Worm (Caenorhabditis elegans): ENCODE results near the gene riok-3.

Gene riok-3

ce11 chrIII:9848603-9849002 is 43.8 kb upstream of the riok-3 start:
- no peak for TF ChIP-seq ama-1 (optimal IDR thresholded peaks at IDR 0.05)
- no peak for TF ChIP-seq zag-1 (tag; optimal IDR thresholded peaks at IDR 0.05)
- no peak for TF ChIP-seq skn-1 (tag; optimal IDR thresholded peaks at IDR 0.05)
- TF ChIP-seq lin-13 (GFP tag; optimal IDR thresholded peaks at IDR 0.05): no peak
- no peak for TF ChIP-seq crh-2 (tag; optimal IDR thresholded peaks at IDR 0.05)
- TF ChIP-seq nhr-6 (tag; optimal IDR thresholded peaks at IDR 0.05): no peak
- TF ChIP-seq snpc-4 (tag; optimal IDR thresholded peaks at IDR 0.05): no peak
- no peak for TF ChIP-seq unc-55 (GFP tag; optimal IDR thresholded peaks at IDR 0.05)
- TF ChIP-seq nhr-12 (tag; optimal IDR thresholded peaks at IDR 0.05): no peak
- TF ChIP-seq peb-1 (tag; optimal IDR thresholded peaks at IDR 0.05): no peak
- TF ChIP-seq nhr-10 (tag; optimal IDR thresholded peaks at IDR 0.05): no peak

- TF ChIP-seq crh-2 (tag; optimal IDR thresholded peaks at IDR 0.05) (no peak), mdl-1 (tag; optimal IDR thresholded peaks at IDR 0.05) (no peak), blmp-1 (tag; optimal IDR thresholded peaks at IDR 0.05; ENCODE audit: insufficient read depth) (no peak), nhr-77 (tag; optimal IDR thresholded peaks at IDR 0.05) (no peak), ztf-4 (tag; optimal IDR thresholded peaks at IDR 0.05) (no peak), unc-55 (GFP tag; optimal IDR thresholded peaks at IDR 0.05) (peak; percentile 73), C34F6.9 (tag; optimal IDR thresholded peaks at IDR 0.05) (peak; percentile 72), sma-9 (GFP tag; optimal IDR thresholded peaks at IDR 0.05) (no peak), sma-9 (tag; optimal IDR thresholded peaks at IDR 0.05) (no peak), F13H6.1 (tag; optimal IDR thresholded peaks at IDR 0.05) (no peak), ceh-82 (tag; optimal IDR thresholded peaks at IDR 0.05) (no peak), elt-1 (tag; optimal IDR thresholded peaks at IDR 0.05) (no peak), snpc-4 (tag; optimal IDR thresholded peaks at IDR 0.05) (no peak), unc-62 (GFP tag; optimal IDR thresholded peaks at IDR 0.05) (no peak), lin-39 (tag; optimal IDR thresholded peaks at IDR 0.05) (no peak), R02D3.7 (tag; optimal IDR thresholded peaks at IDR 0.05) (no peak), peb-1 (tag; optimal IDR thresholded peaks at IDR 0.05) (no peak), ZK546.5 (tag; optimal IDR thresholded peaks at IDR 0.05) (no peak), aly-2 (tag; optimal IDR thresholded peaks at IDR 0.05) (no peak), lsy-2 (tag; optimal IDR thresholded peaks at IDR 0.05) (peak in 1 of 2 experiments; percentile 67), nhr-11 (tag; optimal IDR thresholded peaks at IDR 0.05) (no peak), mbf-1 (tag; optimal IDR thresholded peaks at IDR 0.05) (no peak), mab-5 (tag; optimal IDR thresholded peaks at IDR 0.05) (no peak), nhr-21 (tag; optimal IDR thresholded peaks at IDR 0.05) (no peak), sem-4 (tag; optimal IDR thresholded peaks at IDR 0.05) (peak; percentile 14), elt-3 (tag; optimal IDR thresholded peaks at IDR 0.05) (no peak), ama-1 (optimal IDR thresholded peaks at IDR 0.05) (no peak), gmeb-1 (tag; optimal IDR thresholded peaks at IDR 0.05) (no peak), dmd-4 (tag; optimal IDR thresholded peaks at IDR 0.05) (no peak), nhr-23 (tag; optimal IDR thresholded peaks at IDR 0.05) (no peak), nhr-237 (tag; optimal IDR thresholded peaks at IDR 0.05) (no peak), nhr-129 (tag; optimal IDR thresholded peaks at IDR 0.05) (peak; percentile 33), fos-1 (tag; optimal IDR thresholded peaks at IDR 0.05) (peak; percentile 27), ztf-1 (GFP tag; conservative IDR thresholded peaks at IDR 0.05) (no peak), ztf-11 (tag; optimal IDR thresholded peaks at IDR 0.05) (no peak), nhr-12 (tag; optimal IDR thresholded peaks at IDR 0.05) (no peak), lin-13 (GFP tag; optimal IDR thresholded peaks at IDR 0.05) (peak; percentile 24), lin-11 (tag; optimal IDR thresholded peaks at IDR 0.05) (no peak), zag-1 (tag; optimal IDR thresholded peaks at IDR 0.05) (no peak), alr-1 (tag; optimal IDR thresholded peaks at IDR 0.05) (no peak), ceh-16 (tag; optimal IDR thresholded peaks at IDR 0.05) (no peak), skn-1 (tag; optimal IDR thresholded peaks at IDR 0.05) (no peak), sma-3 (GFP tag; optimal IDR thresholded peaks at IDR 0.05) (no peak), Y55F3AM.14 (GFP tag; optimal IDR thresholded peaks at IDR 0.05) (no peak), nhr-10 (tag; optimal IDR thresholded peaks at IDR 0.05) (no peak), nhr-25 (tag; optimal IDR thresholded peaks at IDR 0.05) (no peak)
Observed at ce11 chrIII:9848083-9848482, 43.3 kb upstream of the riok-3 start, which contains the start of gene mrpl-36. TSS of gene mrpl-36 (minus strand) at chrIII:9848116.

Data from whole organism, L2 larva.